Worm (Caenorhabditis elegans) whole organism, midembryonic: ENCODE measurements around the gene fmil-1.

ENCODE experiments used
- klf-2 ChIP-seq: fragments of 200-800 bp; sonication (Bioruptor generic); conservative IDR thresholded peaks from 2 replicates; pipeline ENCODE4 v1.3.6; 2022; ENCODE audit warnings: missing genetic modification reagents, missing genetic modification characterization, missing compliant biosample characterization
- ref-1 ChIP-seq: fragments of 200-800 bp; sonication (Bioruptor generic); conservative IDR thresholded peaks from 2 replicates; pipeline ENCODE4 v1.3.6; 2022; ENCODE audit warnings: missing genetic modification reagents, missing genetic modification characterization, missing compliant biosample characterization
- ztf-29 ChIP-seq: fragments of 200-800 bp; sonication (Bioruptor generic); IDR thresholded peaks from 2 replicates; pipeline ENCODE4 v1.3.6; 2022; ENCODE audit warnings: missing genetic modification reagents, missing genetic modification characterization, missing compliant biosample characterization

DNA sequence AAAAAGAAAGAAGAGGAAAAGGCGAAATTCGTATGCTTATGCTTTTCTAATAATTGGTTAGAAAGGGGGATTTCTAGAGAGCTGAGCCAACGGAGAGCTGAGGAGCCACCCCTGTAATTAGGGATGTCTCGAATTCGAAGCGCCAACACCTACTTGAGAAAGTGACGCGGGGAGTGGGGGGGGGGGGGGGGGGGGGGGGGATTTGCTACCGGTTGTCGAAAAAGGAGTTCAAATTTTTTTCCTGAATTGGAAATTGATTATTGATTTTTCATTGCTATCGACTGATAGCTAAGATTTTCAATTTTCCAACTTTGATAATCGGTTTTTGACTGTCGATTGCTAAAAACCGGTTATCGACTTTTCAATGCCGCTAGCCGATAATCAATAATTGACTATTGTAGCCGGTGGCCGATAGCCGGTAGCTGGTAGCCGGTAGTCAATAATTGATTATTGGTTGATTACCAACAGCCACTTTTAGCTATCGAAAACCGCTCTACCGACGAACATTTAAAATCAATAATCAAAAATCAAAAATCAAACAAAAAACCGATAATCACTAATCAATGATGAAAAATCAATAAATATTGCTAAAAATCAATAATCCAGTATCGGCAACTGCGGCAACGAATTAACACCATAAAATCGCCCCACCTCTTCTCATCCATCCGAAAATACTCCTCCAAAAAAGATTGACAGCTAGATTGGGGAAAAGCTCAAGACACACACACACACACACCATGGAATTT, 39.4 kb downstream of the fmil-1 start:
- TF ChIP-seq klf-2 (GFP tag; lab: Robert Waterston, UW), result no peak
- no peak for TF ChIP-seq ref-1
- no peak for TF ChIP-seq ztf-29
